Worm (Caenorhabditis elegans) whole organism, L4 larva: ENCODE measurements around the gene mesp-1.
A peak's percentile ranks its signal among the peaks of the same experiment; 100 is the strongest.

Experiments
- F10B5.3 ChIP-seq: sonication (generic microtip); optimal IDR thresholded peaks from 2 replicates; lab custom pipeline; 2016; ENCODE audit warnings: mild to moderate bottlenecking, missing genetic modification characterization, missing compliant biosample characterization
- F37D6.2 ChIP-seq: sonication (generic microtip); optimal IDR thresholded peaks from 2 replicates; lab custom pipeline; 2016; ENCODE audit warnings: mild to moderate bottlenecking, missing genetic modification characterization, missing compliant biosample characterization
- F44E2.7 ChIP-seq: fragments of 200-800 bp; sonication (Bioruptor generic); IDR thresholded peaks from 2 replicates; pipeline ENCODE4 v2.1.2; 2022; ENCODE audit warnings: missing genetic modification characterization, missing compliant biosample characterization
- R02D3.7 ChIP-seq: fragments of 150-350 bp; sonication (generic microtip); optimal IDR thresholded peaks from 3 replicates; lab custom pipeline; 2014; ENCODE audit warnings: missing biosample characterization, missing genetic modification characterization
- Y105C5A.15 ChIP-seq: fragments of 200-800 bp; sonication (Bioruptor generic); IDR thresholded peaks from 2 replicates; pipeline ENCODE4 v1.3.6; 2022; ENCODE audit warnings: missing genetic modification characterization, missing compliant biosample characterization
- Y5F2A.4 ChIP-seq: fragments of 200-800 bp; sonication (Bioruptor generic); optimal IDR thresholded peaks from 2 replicates; lab custom pipeline; 2018; ENCODE audit warnings: mild to moderate bottlenecking, missing genetic modification characterization, missing compliant biosample characterization
- ZK546.5 ChIP-seq, 2 experiments: sonication (generic microtip); optimal IDR thresholded peaks; 2 replicates each; lab custom pipeline; 2017; ENCODE audit warnings: missing biosample characterization in 2 of 2, missing genetic modification characterization in 2 of 2
- aly-2 ChIP-seq: sonication (generic microtip); optimal IDR thresholded peaks from 2 replicates; lab custom pipeline; 2018; ENCODE audit warnings: missing biosample characterization, missing genetic modification characterization
- ama-1 ChIP-seq: fragments of 150-350 bp; optimal IDR thresholded peaks from 2 replicates; lab custom pipeline; 2014; ENCODE audit warnings: inconsistent platforms, mixed read lengths
- arid-1 ChIP-seq: fragments of 200-800 bp; sonication (Bioruptor generic); conservative IDR thresholded peaks from 2 replicates; pipeline ENCODE4 v1.3.6; 2022; ENCODE audit warnings: missing genetic modification reagents, missing genetic modification characterization, missing compliant biosample characterization
- ceh-20 ChIP-seq: fragments of 200-800 bp; sonication (Bioruptor generic); IDR thresholded peaks from 2 replicates; pipeline ENCODE4 v1.3.6; 2022; ENCODE audit warnings: missing genetic modification reagents, missing genetic modification characterization, missing compliant biosample characterization
- ceh-32 ChIP-seq: sonication (generic microtip); optimal IDR thresholded peaks from 2 replicates; lab custom pipeline; 2016; ENCODE audit warnings: mild to moderate bottlenecking, missing genetic modification characterization, missing compliant biosample characterization; ENCODE audit not compliant: poor library complexity
- ceh-44 ChIP-seq: fragments of 200-800 bp; sonication (Bioruptor generic); IDR thresholded peaks from 2 replicates; pipeline ENCODE4 v1.3.6; 2022; ENCODE audit warnings: missing genetic modification reagents, missing genetic modification characterization, missing compliant biosample characterization
- ceh-62 ChIP-seq: sonication (generic microtip); optimal IDR thresholded peaks from 2 replicates; lab custom pipeline; 2017; ENCODE audit warnings: missing biosample characterization, missing genetic modification characterization
- ceh-82 ChIP-seq: sonication (generic microtip); optimal IDR thresholded peaks from 2 replicates; lab custom pipeline; 2017; ENCODE audit warnings: missing biosample characterization, missing genetic modification characterization
- cey-2 ChIP-seq: sonication (generic microtip); optimal IDR thresholded peaks from 3 replicates; lab custom pipeline; 2017; ENCODE audit warnings: missing genetic modification characterization, mild to moderate bottlenecking, missing compliant biosample characterization, antibody characterized with exemption, borderline replicate concordance; ENCODE audit not compliant: insufficient read depth
- ctbp-1 ChIP-seq: fragments of 200-800 bp; sonication (Bioruptor generic); IDR thresholded peaks from 2 replicates; pipeline ENCODE4 v1.3.6; 2022; ENCODE audit warnings: missing genetic modification reagents, missing genetic modification characterization, missing compliant biosample characterization
- daf-19 ChIP-seq: fragments of 200-800 bp; sonication (Bioruptor generic); conservative IDR thresholded peaks from 2 replicates; pipeline ENCODE4 v1.3.6; 2022; ENCODE audit warnings: missing genetic modification characterization, missing compliant biosample characterization
- dmd-6 ChIP-seq: fragments of 200-800 bp; sonication (Bioruptor generic); IDR thresholded peaks from 2 replicates; pipeline ENCODE4 v1.3.6; 2022; ENCODE audit warnings: missing genetic modification reagents, missing genetic modification characterization, missing compliant biosample characterization
- dmd-8 ChIP-seq: fragments of 200-800 bp; sonication (Bioruptor generic); IDR thresholded peaks from 2 replicates; pipeline ENCODE4 v1.3.6; 2022; ENCODE audit warnings: missing genetic modification characterization, missing compliant biosample characterization
- dpl-1 ChIP-seq: fragments of 150-350 bp; optimal IDR thresholded peaks from 2 replicates; lab custom pipeline; 2014; ENCODE audit warnings: missing biosample characterization, missing genetic modification reagents, missing genetic modification characterization
- egl-27 ChIP-seq: sonication (generic microtip); optimal IDR thresholded peaks from 3 replicates; lab custom pipeline; 2017; ENCODE audit warnings: missing biosample characterization, missing genetic modification reagents, missing genetic modification characterization
- fkh-10 ChIP-seq: fragments of 150-350 bp; optimal IDR thresholded peaks from 2 replicates; lab custom pipeline; 2014; ENCODE audit warnings: missing biosample characterization, missing genetic modification reagents, missing genetic modification characterization
- fos-1 ChIP-seq: fragments of 150-350 bp; optimal IDR thresholded peaks from 2 replicates; lab custom pipeline; 2014; ENCODE audit warnings: missing biosample characterization, missing genetic modification characterization
- hlh-30 ChIP-seq: sonication (generic microtip); optimal IDR thresholded peaks from 2 replicates; lab custom pipeline; 2017; ENCODE audit warnings: antibody characterized with exemption, mild to moderate bottlenecking, missing genetic modification characterization, missing compliant biosample characterization; ENCODE audit not compliant: insufficient read depth
- jun-1 ChIP-seq: fragments of 150-350 bp; optimal IDR thresholded peaks from 2 replicates; lab custom pipeline; 2014; ENCODE audit warnings: missing biosample characterization, missing genetic modification reagents, missing genetic modification characterization
- lin-15B ChIP-seq: fragments of 150-350 bp; sonication (generic microtip); optimal IDR thresholded peaks from 3 replicates; lab custom pipeline; 2014; ENCODE audit warnings: missing biosample characterization, missing genetic modification characterization
- lin-38 ChIP-seq: fragments of 200-800 bp; sonication (Bioruptor generic); IDR thresholded peaks from 2 replicates; pipeline ENCODE4 v1.3.6; 2022; ENCODE audit warnings: missing genetic modification reagents, missing genetic modification characterization, missing compliant biosample characterization
- lin-39 ChIP-seq: fragments of 150-350 bp; optimal IDR thresholded peaks from 2 replicates; lab custom pipeline; 2014; ENCODE audit warnings: missing biosample characterization, missing genetic modification reagents, missing genetic modification characterization
- lsy-2 ChIP-seq, 2 experiments: fragments of 150-350 bp in 1 of 2; sonication (generic microtip) in 1 of 2; optimal IDR thresholded peaks; 2 replicates each; lab custom pipeline; 2014 to 2017; ENCODE audit warnings: missing biosample characterization in 2 of 2, missing genetic modification characterization in 2 of 2
- madf-9 ChIP-seq: fragments of 200-800 bp; sonication (Bioruptor generic); conservative IDR thresholded peaks from 2 replicates; pipeline ENCODE4 v1.3.6; 2022; ENCODE audit warnings: missing genetic modification reagents, missing genetic modification characterization, missing compliant biosample characterization
- mdt-29 ChIP-seq: fragments of 200-800 bp; sonication (Bioruptor generic); IDR thresholded peaks from 2 replicates; pipeline ENCODE4 v1.3.6; 2022; ENCODE audit warnings: missing genetic modification reagents, missing genetic modification characterization, missing compliant biosample characterization
- mes-2 ChIP-seq: sonication (generic microtip); optimal IDR thresholded peaks from 2 replicates; lab custom pipeline; 2016; ENCODE audit warnings: missing genotype, mild to moderate bottlenecking, missing genetic modification characterization, missing compliant biosample characterization; ENCODE audit not compliant: poor library complexity, severe bottlenecking
- mxl-3 ChIP-seq: fragments of 200-800 bp; sonication (Bioruptor generic); optimal IDR thresholded peaks from 2 replicates; lab custom pipeline; 2018; ENCODE audit warnings: mild to moderate bottlenecking, missing genetic modification characterization, missing compliant biosample characterization
- nhr-10 ChIP-seq: fragments of 150-350 bp; optimal IDR thresholded peaks from 2 replicates; lab custom pipeline; 2014; ENCODE audit warnings: missing biosample characterization, missing genetic modification characterization
- nhr-11 ChIP-seq: fragments of 150-350 bp; optimal IDR thresholded peaks from 2 replicates; lab custom pipeline; 2014; ENCODE audit warnings: missing biosample characterization, missing genetic modification characterization
- nhr-237 ChIP-seq: sonication (generic microtip); optimal IDR thresholded peaks from 2 replicates; lab custom pipeline; 2017; ENCODE audit warnings: missing biosample characterization, missing genetic modification characterization
- nhr-25 ChIP-seq: sonication (generic microtip); optimal IDR thresholded peaks from 2 replicates; lab custom pipeline; 2017; ENCODE audit warnings: missing genetic modification characterization, mild to moderate bottlenecking, missing compliant biosample characterization, antibody characterized with exemption, moderate library complexity, borderline replicate concordance; ENCODE audit not compliant: insufficient read depth
- nhr-77 ChIP-seq: fragments of 150-350 bp; optimal IDR thresholded peaks from 2 replicates; lab custom pipeline; 2014; ENCODE audit warnings: missing biosample characterization, missing genetic modification characterization
- php-3 ChIP-seq: fragments of 200-800 bp; sonication (Bioruptor generic); IDR thresholded peaks from 2 replicates; pipeline ENCODE4 v1.3.6; 2022; ENCODE audit warnings: missing genetic modification reagents, missing genetic modification characterization, missing compliant biosample characterization
- rbr-2 ChIP-seq: sonication (generic microtip); optimal IDR thresholded peaks from 2 replicates; lab custom pipeline; 2016; ENCODE audit warnings: missing genotype, missing genetic modification characterization, missing compliant biosample characterization
- sdz-12 ChIP-seq: fragments of 200-800 bp; sonication (Bioruptor generic); optimal IDR thresholded peaks from 2 replicates; lab custom pipeline; 2018; ENCODE audit warnings: mild to moderate bottlenecking, missing genetic modification characterization, missing compliant biosample characterization
- skn-1 ChIP-seq: fragments of 150-350 bp; optimal IDR thresholded peaks from 2 replicates; lab custom pipeline; 2014; ENCODE audit warnings: missing biosample characterization, missing genetic modification characterization
- spr-3 ChIP-seq: fragments of 200-800 bp; sonication (Bioruptor generic); optimal IDR thresholded peaks from 2 replicates; lab custom pipeline; 2018; ENCODE audit warnings: mild to moderate bottlenecking, missing genetic modification characterization, missing compliant biosample characterization
- unc-130 ChIP-seq: sonication (generic microtip); optimal IDR thresholded peaks from 2 replicates; lab custom pipeline; 2016; ENCODE audit warnings: missing genetic modification reagents, missing genetic modification characterization, missing compliant biosample characterization
- unc-39 ChIP-seq: sonication (generic microtip); optimal IDR thresholded peaks from 2 replicates; lab custom pipeline; 2017; ENCODE audit warnings: missing biosample characterization, missing genetic modification characterization
- unc-62 ChIP-seq, 3 experiments: fragments of 150-350 bp in 1 of 3; sonication (generic microtip); optimal IDR thresholded peaks in 2 of 3; peaks in 1 of 3; 1 replicate in 1 of 3; 2 replicates in 2 of 3; lab custom pipeline; 2014 to 2017; ENCODE audit warnings: missing biosample characterization in 3 of 3, missing genetic modification characterization in 3 of 3, missing genetic modification reagents in 3 of 3, missing genotype in 1 of 3
- zag-1 ChIP-seq: fragments of 150-350 bp; optimal IDR thresholded peaks from 2 replicates; lab custom pipeline; 2014; ENCODE audit warnings: missing biosample characterization, missing genetic modification characterization
- zip-11 ChIP-seq: fragments of 200-800 bp; sonication (Bioruptor generic); IDR thresholded peaks from 2 replicates; pipeline ENCODE4 v1.3.6; 2022; ENCODE audit warnings: missing genetic modification characterization, missing compliant biosample characterization
- ztf-7 ChIP-seq: fragments of 150-350 bp; optimal IDR thresholded peaks from 2 replicates; lab custom pipeline; 2014; ENCODE audit warnings: missing biosample characterization, missing genetic modification characterization

The mesp-1 gene

DNA sequence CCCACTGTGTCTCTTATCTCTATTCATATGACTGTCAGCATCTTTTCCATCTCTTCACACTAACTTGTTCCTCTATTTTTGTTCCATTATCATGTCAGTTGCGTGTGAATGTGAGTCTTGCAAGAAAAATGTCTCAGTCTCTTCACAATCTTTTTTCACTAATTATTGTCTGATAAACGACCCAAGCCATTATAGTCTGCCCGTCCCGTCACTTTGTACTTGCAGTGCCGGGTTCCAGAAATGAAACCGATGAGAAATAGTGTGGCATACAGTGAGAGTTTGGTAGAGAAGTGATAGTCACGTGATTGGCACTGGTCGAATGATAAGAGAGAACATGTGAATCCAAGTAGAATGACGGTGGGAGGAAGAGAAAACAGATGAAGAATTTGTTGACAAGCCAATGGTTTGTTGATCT lies 28.5 kb downstream of the mesp-1 start:
- TF ChIP-seq Y5F2A.4 (GFP tag; lab: Kevin White, UChicago) (no peak), mes-2 (tag; lab: Kevin White, UChicago) (peak; percentile 48), cey-2 (tag; lab: Kevin White, UChicago) (peak; percentile 97), ceh-32 (no peak), fos-1 (no peak), ceh-82 (tag; lab: Kevin White, UChicago) (no peak), ceh-20 (peak; percentile 87), unc-39 (tag; lab: Kevin White, UChicago) (no peak), F37D6.2 (tag; lab: Kevin White, UChicago) (no peak), ceh-62 (tag; lab: Kevin White, UChicago) (no peak), mxl-3 (GFP tag; lab: Kevin White, UChicago) (peak; percentile 92), ZK546.5 (tag; optimal IDR thresholded peaks at IDR 0.05; lab: Kevin White, UChicago) (no peak), R02D3.7 (tag; lab: Kevin White, UChicago) (no peak), Y105C5A.15 (GFP tag; lab: Robert Waterston, UW) (no peak), arid-1 (GFP tag; lab: Robert Waterston, UW) (0 out of 2 replicates have a peak, but pooled peaks have one; percentile 27), spr-3 (GFP tag; lab: Kevin White, UChicago) (no peak), F10B5.3 (no peak), unc-130 (no peak), dmd-6 (GFP tag; lab: Robert Waterston, UW) (peak; percentile 99), lin-39 (tag; lab: Kevin White, UChicago) (no peak), F44E2.7 (GFP tag; lab: Robert Waterston, UW) (no peak), nhr-10 (tag; lab: Kevin White, UChicago) (peak; percentile 92), nhr-77 (tag; lab: Kevin White, UChicago) (peak; percentile 94), ama-1 (no peak), fkh-10 (GFP tag; lab: Kevin White, UChicago) (no peak), lsy-2 (tag; optimal IDR thresholded peaks at IDR 0.05; lab: Kevin White, UChicago) (peak; percentile 75 to 84), ztf-7 (peak; percentile 70), dpl-1 (peak; percentile 60), zag-1 (tag; lab: Kevin White, UChicago) (no peak), nhr-237 (no peak), dmd-8 (GFP tag; lab: Robert Waterston, UW) (no peak), lin-38 (GFP tag; lab: Robert Waterston, UW) (peak; percentile 34; the same call in 1 of the 2 replicates), rbr-2 (tag; lab: Kevin White, UChicago) (peak; percentile 34), nhr-25 (tag; lab: Kevin White, UChicago) (no peak), egl-27 (no peak), lin-15B (tag; lab: Kevin White, UChicago) (no peak), skn-1 (tag; lab: Kevin White, UChicago) (no peak), sdz-12 (GFP tag; lab: Kevin White, UChicago) (no peak), zip-11 (GFP tag; lab: Robert Waterston, UW) (no peak), ctbp-1 (GFP tag; lab: Robert Waterston, UW) (0 out of 2 replicates have a peak, but pooled peaks have one; percentile 42), php-3 (GFP tag; lab: Robert Waterston, UW) (peak; percentile 96), nhr-11 (tag; lab: Kevin White, UChicago) (peak; percentile 95), mdt-29 (GFP tag; lab: Robert Waterston, UW) (peak; percentile 89), ceh-44 (GFP tag; lab: Robert Waterston, UW) (no peak), daf-19 (GFP tag; lab: Robert Waterston, UW) (no peak), madf-9 (GFP tag; lab: Robert Waterston, UW) (0 out of 2 replicates have a peak, but pooled peaks have one; percentile 3), unc-62 (GFP tag; optimal IDR thresholded peaks at IDR 0.05 in 1 of 2; lab: Kevin White, UChicago) (peak in 1 of 2 experiments; percentile 69), unc-62 (tag; optimal IDR thresholded peaks at IDR 0.05; lab: Kevin White, UChicago) (peak; percentile 47), aly-2 (no peak), hlh-30 (tag; lab: Kevin White, UChicago) (peak; percentile 98), jun-1 (peak; percentile 89)
